Fruit fly (Drosophila melanogaster) S2 (cell line): ENCODE results near the gene Trs33.

Experiments
- CG8478 ChIP-seq: fragments of >200 bp; optimal IDR thresholded peaks from 2 replicates; lab custom pipeline; 2018
- CTCF ChIP-seq, 2 experiments: fragments of >200 bp; optimal IDR thresholded peaks; 2 replicates each; lab custom pipeline; 2018

DNA sequence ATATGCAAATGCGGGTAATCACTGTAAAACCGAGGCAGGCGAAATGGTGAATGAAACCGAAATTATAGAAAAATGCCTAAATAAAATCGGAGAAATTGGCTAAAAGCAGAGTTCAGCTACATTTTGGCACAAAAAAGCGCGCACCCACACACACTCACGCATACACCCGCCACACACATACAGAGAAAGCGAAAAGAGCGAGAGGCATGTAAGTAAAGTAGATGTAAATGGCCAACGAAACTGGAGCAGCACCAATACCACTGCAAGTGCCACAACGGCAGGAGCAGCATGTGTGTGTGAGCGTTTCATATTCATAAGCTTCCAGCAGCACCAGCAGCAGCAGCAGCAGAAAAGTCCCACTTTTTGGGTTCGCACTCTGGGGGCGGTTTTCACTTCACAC, 24.7 kb upstream of the Trs33 start:
- TF ChIP-seq CTCF (optimal IDR thresholded peaks at IDR 0.05; lab: Kevin White, UChicago), result no peak
- no peak for TF ChIP-seq CG8478
